Fruit fly (Drosophila melanogaster) whole organism, embryonic: ENCODE measurements around the gene sick.

ENCODE experiments used
- B-H1 ChIP-seq: fragments of 200-800 bp; sonication (Bioruptor generic); IDR thresholded peaks from 3 replicates; pipeline ENCODE4 v1.3.6; 2022; ENCODE audit warnings: missing biosample characterization, missing genetic modification characterization
- Bgb ChIP-seq: fragments of 200-800 bp; sonication (Bioruptor generic); IDR thresholded peaks from 2 replicates; pipeline ENCODE4 v1.3.6; 2022; ENCODE audit warnings: missing biosample characterization, missing genetic modification characterization; ENCODE audit not compliant: partially characterized antibody
- CG11085 ChIP-seq: fragments of 200-800 bp; sonication (Bioruptor generic); IDR thresholded peaks from 2 replicates; pipeline ENCODE4 v1.3.6; 2022; ENCODE audit warnings: missing biosample characterization, missing genetic modification characterization
- CG11695 ChIP-seq: fragments of 200-800 bp; sonication (Bioruptor generic); IDR thresholded peaks from 3 replicates; pipeline ENCODE4 v1.3.6; 2022; ENCODE audit warnings: missing biosample characterization, missing genetic modification characterization
- CG12219 ChIP-seq: fragments of 200-800 bp; sonication (Bioruptor generic); optimal IDR thresholded peaks from 3 replicates; lab custom pipeline; 2018; ENCODE audit warnings: missing biosample characterization, mild to moderate bottlenecking, missing genetic modification characterization
- CG16779 ChIP-seq: fragments of 200-800 bp; sonication (Bioruptor generic); IDR thresholded peaks from 2 replicates; pipeline ENCODE4 v1.3.6; 2022; ENCODE audit warnings: missing biosample characterization, missing genetic modification characterization
- CG17328 ChIP-seq: fragments of 200-800 bp; sonication (Bioruptor generic); IDR thresholded peaks from 2 replicates; pipeline ENCODE4 v1.3.6; 2022; ENCODE audit warnings: missing biosample characterization, missing genetic modification characterization
- CG17612 ChIP-seq: fragments of 200-800 bp; sonication (Bioruptor generic); IDR thresholded peaks from 2 replicates; pipeline ENCODE4 v1.3.6; 2022; ENCODE audit warnings: missing biosample characterization, missing genetic modification characterization
- CG18011 ChIP-seq: fragments of 200-800 bp; sonication (Bioruptor generic); optimal IDR thresholded peaks from 2 replicates; lab custom pipeline; 2017; ENCODE audit warnings: missing biosample characterization, missing genetic modification characterization, mild to moderate bottlenecking, moderate library complexity, missing genotype
- CG2712 ChIP-seq: fragments of 200-800 bp; optimal IDR thresholded peaks from 3 replicates; lab custom pipeline; 2019; ENCODE audit warnings: missing biosample characterization, mild to moderate bottlenecking, missing genetic modification characterization, moderate library complexity
- CG2875 ChIP-seq: fragments of 200-800 bp; sonication (Bioruptor generic); optimal IDR thresholded peaks from 2 replicates; lab custom pipeline; 2017; ENCODE audit warnings: missing biosample characterization, mild to moderate bottlenecking, missing genetic modification characterization, missing genetic modification reagents
- CG3726 ChIP-seq: fragments of 200-800 bp; sonication (Bioruptor generic); IDR thresholded peaks from 3 replicates; pipeline ENCODE4, ENCODE4 v1.3.6; 2022; ENCODE audit warnings: missing biosample characterization, missing genetic modification characterization
- CG4328 ChIP-seq: fragments of 200-800 bp; sonication (Bioruptor generic); optimal IDR thresholded peaks from 3 replicates; lab custom pipeline; 2017; ENCODE audit warnings: missing biosample characterization, missing genetic modification reagents, missing genetic modification characterization
- CG6654 ChIP-seq: fragments of 200-800 bp; sonication (Bioruptor generic); optimal IDR thresholded peaks from 2 replicates; lab custom pipeline; 2017; ENCODE audit warnings: missing biosample characterization, mild to moderate bottlenecking, missing genetic modification characterization
- CG7271 ChIP-seq: fragments of 200-800 bp; sonication (Bioruptor generic); optimal IDR thresholded peaks from 2 replicates; lab custom pipeline; 2018; ENCODE audit warnings: missing biosample characterization, mild to moderate bottlenecking, missing genetic modification characterization, moderate library complexity
- CG7556 ChIP-seq: fragments of 200-800 bp; sonication (Bioruptor generic); optimal IDR thresholded peaks from 2 replicates; lab custom pipeline; 2017; ENCODE audit warnings: missing biosample characterization, mild to moderate bottlenecking, missing genetic modification characterization
- CG8765 ChIP-seq: fragments of 200-800 bp; sonication (Bioruptor generic); IDR thresholded peaks from 2 replicates; pipeline ENCODE4 v1.3.6; 2022; ENCODE audit warnings: missing biosample characterization, missing genetic modification characterization
- D ChIP-seq, 2 experiments: fragments of 200-800 bp in 1 of 2; fragments of >200 bp in 1 of 2; sonication (Bioruptor generic) in 1 of 2; optimal IDR thresholded peaks; 2 replicates in 1 of 2; 3 replicates in 1 of 2; lab custom pipeline; 2017; ENCODE audit warnings: mild to moderate bottlenecking in 1 of 2, missing biosample characterization in 1 of 2, missing genetic modification characterization in 1 of 2, missing genetic modification reagents in 1 of 2
- D19B ChIP-seq: fragments of 200-800 bp; sonication (Bioruptor generic); optimal IDR thresholded peaks from 2 replicates; lab custom pipeline; 2017; ENCODE audit warnings: missing biosample characterization, mild to moderate bottlenecking, missing genetic modification characterization
- Dad ChIP-seq: fragments of 200-800 bp; sonication (Bioruptor generic); optimal IDR thresholded peaks from 3 replicates; lab custom pipeline; 2016; ENCODE audit warnings: missing biosample characterization, missing genetic modification characterization
- Dek ChIP-seq: fragments of 200-800 bp; sonication (Bioruptor generic); optimal IDR thresholded peaks from 3 replicates; lab custom pipeline; 2019; ENCODE audit warnings: missing biosample characterization, mild to moderate bottlenecking, missing genetic modification characterization, moderate library complexity
- Drgx ChIP-seq: fragments of 200-800 bp; sonication (Bioruptor generic); IDR thresholded peaks from 2 replicates; pipeline ENCODE4 v1.3.6; 2022; ENCODE audit warnings: missing biosample characterization, missing genetic modification characterization
- H15 ChIP-seq: fragments of 200-800 bp; sonication (Bioruptor generic); IDR thresholded peaks from 3 replicates; pipeline ENCODE4 v1.3.6; 2022; ENCODE audit warnings: missing biosample characterization, missing genetic modification characterization
- HHEX ChIP-seq: fragments of 200-800 bp; sonication (Bioruptor generic); optimal IDR thresholded peaks from 3 replicates; lab custom pipeline; 2017; ENCODE audit warnings: missing biosample characterization, mild to moderate bottlenecking, missing genetic modification characterization, missing genetic modification reagents
- HLH3B ChIP-seq: fragments of 200-800 bp; sonication (Bioruptor generic); IDR thresholded peaks from 2 replicates; pipeline ENCODE4 v1.3.6; 2022; ENCODE audit warnings: missing biosample characterization, missing genetic modification characterization
- Hmx ChIP-seq: fragments of 200-800 bp; sonication (Bioruptor generic); optimal IDR thresholded peaks from 2 replicates; lab custom pipeline; 2016; ENCODE audit warnings: missing biosample characterization, missing genetic modification characterization
- Hr78 ChIP-seq, 2 experiments: fragments of 200-800 bp in 1 of 2; fragments of >200 bp in 1 of 2; sonication (Bioruptor generic) in 1 of 2; optimal IDR thresholded peaks; 2 replicates each; lab custom pipeline; 2017 to 2019; ENCODE audit warnings: missing biosample characterization in 2 of 2, missing genetic modification characterization in 2 of 2, mild to moderate bottlenecking in 1 of 2, moderate library complexity in 1 of 2
- Hsf ChIP-seq: fragments of 200-800 bp; sonication (Bioruptor generic); optimal IDR thresholded peaks from 3 replicates; lab custom pipeline; 2016; ENCODE audit warnings: missing biosample characterization, missing genetic modification characterization
- MBD-R2 ChIP-seq: fragments of 200-800 bp; sonication (Bioruptor generic); IDR thresholded peaks from 2 replicates; pipeline ENCODE4 v1.3.6; 2022; ENCODE audit warnings: missing biosample characterization, missing genetic modification characterization
- MESR4 ChIP-seq: fragments of 200-800 bp; sonication (Bioruptor generic); optimal IDR thresholded peaks from 2 replicates; lab custom pipeline; 2018; ENCODE audit warnings: missing biosample characterization, mild to moderate bottlenecking, missing genetic modification characterization, moderate library complexity
- Myb ChIP-seq: fragments of 200-800 bp; sonication (Bioruptor generic); optimal IDR thresholded peaks from 2 replicates; lab custom pipeline; 2016; ENCODE audit warnings: missing biosample characterization, missing genetic modification characterization
- NFAT ChIP-seq: fragments of 200-800 bp; sonication (Bioruptor generic); IDR thresholded peaks from 2 replicates; pipeline ENCODE4 v1.3.6; 2022; ENCODE audit warnings: missing biosample characterization, missing genetic modification characterization
- Nf-YA ChIP-seq: fragments of 200-800 bp; sonication (Bioruptor generic); IDR thresholded peaks from 2 replicates; pipeline ENCODE4 v1.3.6; 2022; ENCODE audit warnings: missing biosample characterization, missing genetic modification characterization
- Pdp1 ChIP-seq, 2 experiments: fragments of 200-800 bp; sonication (Bioruptor generic); optimal IDR thresholded peaks; 3 replicates each; lab custom pipeline; 2016; ENCODE audit warnings: missing biosample characterization in 2 of 2, missing genetic modification characterization in 2 of 2, mild to moderate bottlenecking in 1 of 2, moderate library complexity in 1 of 2
- ap ChIP-seq: fragments of 200-800 bp; sonication (Bioruptor generic); IDR thresholded peaks from 2 replicates; pipeline ENCODE4 v1.3.6; 2022; ENCODE audit warnings: missing biosample characterization, missing genetic modification characterization
- ash1 ChIP-seq: fragments of 200-800 bp; sonication (Bioruptor generic); optimal IDR thresholded peaks from 2 replicates; lab custom pipeline; 2018; ENCODE audit warnings: missing biosample characterization, mild to moderate bottlenecking, missing genetic modification characterization
- ato ChIP-seq: fragments of 200-800 bp; sonication (Bioruptor generic); IDR thresholded peaks from 2 replicates; pipeline ENCODE4 v1.3.6; 2022; ENCODE audit warnings: missing biosample characterization, missing genetic modification characterization; ENCODE audit not compliant: partially characterized antibody
- chinmo ChIP-seq: fragments of 200-800 bp; sonication (Bioruptor generic); IDR thresholded peaks from 4 replicates; pipeline ENCODE4 v1.3.6; 2022; ENCODE audit warnings: missing biosample characterization, missing genetic modification characterization; ENCODE audit not compliant: partially characterized antibody
- crol ChIP-seq: fragments of 200-800 bp; sonication (Bioruptor generic); IDR thresholded peaks from 2 replicates; pipeline ENCODE4 v1.3.6; 2022; ENCODE audit warnings: missing biosample characterization, missing genetic modification characterization
- dimm ChIP-seq: fragments of 200-800 bp; sonication (Bioruptor generic); IDR thresholded peaks from 2 replicates; pipeline ENCODE4 v1.3.6; 2022; ENCODE audit warnings: missing biosample characterization, missing genetic modification characterization
- fd3F ChIP-seq: fragments of 200-800 bp; sonication (Bioruptor generic); optimal IDR thresholded peaks from 2 replicates; lab custom pipeline; 2018; ENCODE audit warnings: missing biosample characterization, mild to moderate bottlenecking, missing genetic modification characterization, moderate library complexity
- ftz-f1 ChIP-seq: fragments of 200-800 bp; sonication (Bioruptor generic); optimal IDR thresholded peaks from 2 replicates; lab custom pipeline; 2016; ENCODE audit warnings: missing biosample characterization, missing genetic modification characterization
- gce ChIP-seq: fragments of 200-800 bp; sonication (Bioruptor generic); IDR thresholded peaks from 3 replicates; pipeline ENCODE4 v1.3.6; 2022; ENCODE audit warnings: missing biosample characterization, missing genetic modification characterization
- hkb ChIP-seq, 2 experiments: fragments of 200-800 bp in 1 of 2; fragments of >200 bp in 1 of 2; sonication (Bioruptor generic) in 1 of 2; IDR thresholded peaks in 1 of 2; optimal IDR thresholded peaks in 1 of 2; 2 replicates each; pipeline versions ENCODE4 v1.3.6 to Lab custom; 2017 to 2022; ENCODE audit warnings: missing biosample characterization in 1 of 2, missing genetic modification characterization in 1 of 2
- nom ChIP-seq: fragments of 200-800 bp; sonication (Bioruptor generic); optimal IDR thresholded peaks from 2 replicates; lab custom pipeline; 2017; ENCODE audit warnings: missing biosample characterization, missing genetic modification characterization, mild to moderate bottlenecking, moderate library complexity, missing genetic modification reagents
- repo ChIP-seq: fragments of 200-800 bp; sonication (Bioruptor generic); optimal IDR thresholded peaks from 2 replicates; lab custom pipeline; 2016; ENCODE audit warnings: missing biosample characterization, missing genetic modification characterization
- sqz ChIP-seq: fragments of 200-800 bp; sonication (Bioruptor generic); optimal IDR thresholded peaks from 3 replicates; lab custom pipeline; 2018; ENCODE audit warnings: missing biosample characterization, mild to moderate bottlenecking, missing genetic modification characterization

The sick gene

dm6 chr2L:19791321-19792281, 4.6 kb upstream of the sick start, which contains the start of the genes CdGAPr and CG10466 (continued):
- TF ChIP-seq CG8765 (GFP tag; lab: Robert Waterston, UW) (no peak), HHEX (GFP tag; lab: Kevin White, UChicago) (no peak), ato (no peak), repo (GFP tag; lab: Kevin White, UChicago) (no peak), CG3726 (GFP tag; lab: Robert Waterston, UW) (no peak), B-H1 (GFP tag; lab: Robert Waterston, UW) (no peak), H15 (GFP tag; lab: Robert Waterston, UW) (no peak), Hmx (GFP tag; lab: Kevin White, UChicago) (no peak), Pdp1 (GFP tag; optimal IDR thresholded peaks at IDR 0.05; lab: Kevin White, UChicago) (peak in 1 of 2 experiments; percentile 40), Drgx (GFP tag; lab: Robert Waterston, UW) (no peak), ftz-f1 (GFP tag; lab: Kevin White, UChicago) (peak; percentile 60), MBD-R2 (GFP tag; lab: Robert Waterston, UW) (peak; percentile 60), chinmo (no peak), Hr78 (GFP tag; optimal IDR thresholded peaks at IDR 0.05; lab: Kevin White, UChicago) (no peak), CG17328 (no peak), CG4328 (no peak), gce (GFP tag; lab: Robert Waterston, UW) (no peak), Myb (GFP tag; lab: Kevin White, UChicago) (no peak), fd3F (GFP tag; lab: Kevin White, UChicago) (no peak), CG2712 (tag; lab: Kevin White, UChicago) (peak; percentile 49), CG11085 (GFP tag; lab: Robert Waterston, UW) (no peak), Hsf (GFP tag; lab: Kevin White, UChicago) (peak; percentile 0), CG17612 (GFP tag; lab: Robert Waterston, UW) (no peak), HLH3B (GFP tag; lab: Robert Waterston, UW) (no peak; the same call in 1 of the 2 replicates), crol (GFP tag; lab: Robert Waterston, UW) (0 out of 2 replicates have a peak, but pooled peaks have one; percentile 21), dimm (GFP tag; lab: Robert Waterston, UW) (no peak), CG12219 (no peak), ash1 (GFP tag; lab: Kevin White, UChicago) (no peak), CG11695 (GFP tag; lab: Robert Waterston, UW) (no peak), Nf-YA (GFP tag; lab: Robert Waterston, UW) (no peak), ap (GFP tag; lab: Robert Waterston, UW) (no peak), D19B (no peak), CG6654 (GFP tag; lab: Kevin White, UChicago) (no peak), Bgb (GFP tag; lab: Robert Waterston, UW) (no peak; the same call in 1 of the 2 replicates), sqz (GFP tag; lab: Kevin White, UChicago) (no peak), Dad (GFP tag; lab: Kevin White, UChicago) (no peak), CG7271 (tag; lab: Kevin White, UChicago) (peak; percentile 62), CG7556 (GFP tag; lab: Kevin White, UChicago) (no peak), D (optimal IDR thresholded peaks at IDR 0.05; lab: Kevin White, UChicago) (no peak), D (GFP tag; optimal IDR thresholded peaks at IDR 0.05; lab: Kevin White, UChicago) (no peak), CG16779 (GFP tag; lab: Robert Waterston, UW) (no peak), CG18011 (no peak), Dek (no peak), nom (GFP tag; lab: Kevin White, UChicago) (no peak), CG2875 (GFP tag; lab: Kevin White, UChicago) (no peak), hkb (optimal IDR thresholded peaks at IDR 0.05; lab: Kevin White, UChicago) (no peak), hkb (GFP tag; IDR thresholded peaks at IDR 0.05; lab: Robert Waterston, UW) (peak; percentile 44; the same call in 1 of the 2 replicates), MESR4 (GFP tag; lab: Kevin White, UChicago) (peak; percentile 81), NFAT (GFP tag; lab: Robert Waterston, UW) (0 out of 2 replicates have a peak, but pooled peaks have one; percentile 18)
